Fruit fly (Drosophila melanogaster) S2 (cell line): ENCODE data around the gene CG3106.

Experiments
- CG8478 ChIP-seq: fragments of >200 bp; optimal IDR thresholded peaks from 2 replicates; lab custom pipeline; 2018
- CTCF ChIP-seq, 2 experiments: fragments of >200 bp; optimal IDR thresholded peaks; 2 replicates each; lab custom pipeline; 2018

DNA sequence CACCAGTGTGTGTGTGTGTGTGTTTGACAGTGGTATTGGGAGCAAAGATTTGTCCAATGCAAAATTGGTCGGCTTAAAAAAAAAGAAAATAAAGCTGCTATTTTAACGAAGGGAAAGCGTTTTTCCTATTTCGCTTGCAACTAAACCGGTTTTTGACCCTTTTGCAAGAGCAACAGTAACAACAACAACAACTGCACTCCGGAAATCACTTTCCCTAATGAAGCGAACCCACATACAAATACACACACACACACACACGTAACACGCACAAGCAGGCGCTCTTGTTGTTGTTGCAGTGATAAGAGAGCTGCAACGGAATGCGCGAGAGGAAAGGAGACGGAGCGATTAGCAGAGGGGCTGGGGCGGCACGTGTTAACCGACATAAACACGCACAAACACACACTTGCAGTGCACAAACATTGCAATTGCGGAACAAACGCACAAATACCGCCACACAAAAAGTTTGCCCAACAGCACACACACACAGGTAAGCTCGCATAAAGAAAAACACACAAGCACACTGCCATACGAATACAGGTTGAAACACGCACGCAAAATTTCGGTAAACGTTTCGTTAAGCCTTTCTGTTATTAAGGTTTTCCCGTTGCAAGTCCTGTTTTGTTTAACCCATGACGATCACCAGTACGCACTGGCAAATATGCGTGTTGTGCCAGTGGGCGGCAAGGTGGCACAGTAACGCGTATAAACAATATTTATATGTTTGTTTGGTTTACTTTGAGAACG, 4.4 kb downstream of the CG3106 start:
- TF ChIP-seq CG8478 (lab: Kevin White, UChicago) (no peak), CTCF (optimal IDR thresholded peaks at IDR 0.05; lab: Kevin White, UChicago) (no peak)
